Worm (Caenorhabditis elegans) whole organism, L3 larva: ENCODE measurements around the gene cht-4.

Source experiments
- R02D3.7 ChIP-seq: fragments of 150-350 bp; optimal IDR thresholded peaks from 2 replicates; lab custom pipeline; 2014; ENCODE audit warnings: missing biosample characterization, missing genetic modification characterization
- ZK546.5 ChIP-seq: sonication (generic microtip); optimal IDR thresholded peaks from 2 replicates; lab custom pipeline; 2017; ENCODE audit warnings: missing biosample characterization, missing genetic modification characterization
- aly-2 ChIP-seq: fragments of 150-350 bp; optimal IDR thresholded peaks from 2 replicates; lab custom pipeline; 2014; ENCODE audit warnings: missing biosample characterization, missing genetic modification characterization
- ceh-16 ChIP-seq: sonication (generic microtip); optimal IDR thresholded peaks from 2 replicates; lab custom pipeline; 2017; ENCODE audit warnings: missing biosample characterization, missing genetic modification characterization
- ceh-28 ChIP-seq: fragments of 150-350 bp; optimal IDR thresholded peaks from 2 replicates; lab custom pipeline; 2014; ENCODE audit warnings: missing biosample characterization, missing genetic modification reagents, missing genetic modification characterization
- ceh-82 ChIP-seq: fragments of 150-350 bp; optimal IDR thresholded peaks from 2 replicates; lab custom pipeline; 2014; ENCODE audit warnings: missing biosample characterization, missing genetic modification characterization
- ceh-9 ChIP-seq: sonication (generic microtip); optimal IDR thresholded peaks from 2 replicates; lab custom pipeline; 2018; ENCODE audit warnings: missing biosample characterization, missing genetic modification characterization
- daf-12 ChIP-seq: fragments of 150-350 bp; optimal IDR thresholded peaks from 2 replicates; lab custom pipeline; 2014; ENCODE audit warnings: missing biosample characterization, missing genetic modification reagents, missing genetic modification characterization
- egl-27 ChIP-seq: sonication (generic microtip); optimal IDR thresholded peaks from 4 replicates; lab custom pipeline; 2017; ENCODE audit warnings: missing biosample characterization, missing genetic modification reagents, missing genetic modification characterization
- egl-5 ChIP-seq: fragments of 150-350 bp; optimal IDR thresholded peaks from 2 replicates; lab custom pipeline; 2017; ENCODE audit warnings: missing biosample characterization, missing genetic modification reagents, missing genetic modification characterization, inconsistent platforms
- elt-1 ChIP-seq: fragments of 150-350 bp; optimal IDR thresholded peaks from 2 replicates; lab custom pipeline; 2014; ENCODE audit warnings: missing biosample characterization, missing genetic modification characterization
- elt-2 ChIP-seq: sonication (generic microtip); optimal IDR thresholded peaks from 2 replicates; lab custom pipeline; 2016; ENCODE audit warnings: missing genetic modification reagents, mild to moderate bottlenecking, missing genetic modification characterization, missing compliant biosample characterization
- elt-3 ChIP-seq, 3 experiments: fragments of 150-350 bp in 1 of 3; sonication (generic microtip) in 2 of 3; optimal IDR thresholded peaks; 2 replicates in 2 of 3; 4 replicates in 1 of 3; lab custom pipeline; 2014 to 2017; ENCODE audit warnings: missing biosample characterization in 3 of 3, missing genetic modification characterization in 3 of 3
- eor-1 ChIP-seq, 2 experiments: fragments of 150-350 bp; optimal IDR thresholded peaks; 2 replicates each; lab custom pipeline; 2014 to 2018; ENCODE audit warnings: missing biosample characterization in 2 of 2, missing genetic modification characterization in 2 of 2
- fkh-10 ChIP-seq: sonication (generic microtip); optimal IDR thresholded peaks from 2 replicates; lab custom pipeline; 2017; ENCODE audit warnings: missing biosample characterization, missing genetic modification reagents, missing genetic modification characterization
- fkh-2 ChIP-seq: fragments of 150-350 bp; optimal IDR thresholded peaks from 2 replicates; lab custom pipeline; 2014; ENCODE audit warnings: missing biosample characterization, missing genetic modification reagents, missing genetic modification characterization
- fos-1 ChIP-seq: fragments of 150-350 bp; optimal IDR thresholded peaks from 2 replicates; lab custom pipeline; 2014; ENCODE audit warnings: missing biosample characterization, missing genetic modification characterization
- hmg-11 ChIP-seq: sonication (generic microtip); optimal IDR thresholded peaks from 2 replicates; lab custom pipeline; 2016; ENCODE audit warnings: missing genetic modification characterization, missing compliant biosample characterization
- jun-1 ChIP-seq: fragments of 150-350 bp; optimal IDR thresholded peaks from 2 replicates; lab custom pipeline; 2014; ENCODE audit warnings: missing biosample characterization, missing genetic modification reagents, missing genetic modification characterization
- lin-39 ChIP-seq: fragments of 150-350 bp; optimal IDR thresholded peaks from 2 replicates; lab custom pipeline; 2018; ENCODE audit warnings: missing biosample characterization, missing genetic modification reagents, missing genetic modification characterization
- lsy-12 ChIP-seq: sonication (generic microtip); optimal IDR thresholded peaks from 2 replicates; lab custom pipeline; 2016; ENCODE audit warnings: mild to moderate bottlenecking, missing genetic modification characterization, missing compliant biosample characterization
- mml-1 ChIP-seq: fragments of 150-350 bp; sonication (generic microtip); optimal IDR thresholded peaks from 3 replicates; lab custom pipeline; 2014; ENCODE audit warnings: missing biosample characterization, missing genetic modification characterization
- nfya-1 ChIP-seq: sonication (generic microtip); optimal IDR thresholded peaks from 2 replicates; lab custom pipeline; 2017; ENCODE audit warnings: missing genetic modification characterization, mild to moderate bottlenecking, missing compliant biosample characterization, antibody characterized with exemption, moderate library complexity; ENCODE audit not compliant: insufficient read depth
- nhr-11 ChIP-seq: fragments of 150-350 bp; optimal IDR thresholded peaks from 2 replicates; lab custom pipeline; 2014; ENCODE audit warnings: missing biosample characterization, missing genetic modification characterization
- nhr-23 ChIP-seq: fragments of 150-350 bp; optimal IDR thresholded peaks from 2 replicates; lab custom pipeline; 2014; ENCODE audit warnings: missing biosample characterization, missing genetic modification reagents, missing genetic modification characterization
- nhr-237 ChIP-seq: fragments of 150-350 bp; optimal IDR thresholded peaks from 2 replicates; lab custom pipeline; 2014; ENCODE audit warnings: missing biosample characterization, missing genetic modification characterization
- nhr-25 ChIP-seq: sonication (generic microtip); optimal IDR thresholded peaks from 2 replicates; lab custom pipeline; 2017; ENCODE audit warnings: missing biosample characterization, missing genetic modification characterization
- nhr-28 ChIP-seq: fragments of 150-350 bp; optimal IDR thresholded peaks from 2 replicates; lab custom pipeline; 2014; ENCODE audit warnings: missing biosample characterization, missing genetic modification characterization
- nhr-43 ChIP-seq: sonication (generic microtip); optimal IDR thresholded peaks from 2 replicates; lab custom pipeline; 2016; ENCODE audit warnings: mild to moderate bottlenecking, missing genetic modification characterization, missing compliant biosample characterization; ENCODE audit not compliant: poor library complexity, severe bottlenecking
- pha-4 ChIP-seq: fragments of 150-350 bp; optimal IDR thresholded peaks from 2 replicates; lab custom pipeline; 2014; ENCODE audit warnings: missing biosample characterization, missing genetic modification reagents, missing genetic modification characterization
- tbx-2 ChIP-seq: sonication (generic microtip); optimal IDR thresholded peaks from 2 replicates; lab custom pipeline; 2016; ENCODE audit warnings: mild to moderate bottlenecking, missing genetic modification characterization, missing compliant biosample characterization
- unc-39 ChIP-seq: sonication (generic microtip); optimal IDR thresholded peaks from 4 replicates; lab custom pipeline; 2017; ENCODE audit warnings: missing biosample characterization, missing genetic modification characterization
- unc-62 ChIP-seq: fragments of 150-350 bp; sonication (generic microtip); optimal IDR thresholded peaks from 4 replicates; lab custom pipeline; 2014; ENCODE audit warnings: missing biosample characterization, missing genetic modification reagents, missing genetic modification characterization
- zag-1 ChIP-seq: fragments of 150-350 bp; optimal IDR thresholded peaks from 2 replicates; lab custom pipeline; 2014; ENCODE audit warnings: missing biosample characterization, missing genetic modification characterization
- ztf-11 ChIP-seq: fragments of 150-350 bp; optimal IDR thresholded peaks from 2 replicates; lab custom pipeline; 2014; ENCODE audit warnings: missing biosample characterization, missing genetic modification characterization
- ztf-4 ChIP-seq: fragments of 150-350 bp; optimal IDR thresholded peaks from 2 replicates; lab custom pipeline; 2014; ENCODE audit warnings: missing biosample characterization, missing genetic modification characterization

Gene cht-4

ce11 chrIII:1659763-1660162 lies 2.5 kb upstream of the cht-4 start, which contains the start of gene Y22D7AL.15:
Gene Y22D7AL.15, minus strand, starts transcription at chrIII:1659863.
- no peak for TF ChIP-seq fkh-2 (tag; lab: Kevin White, UChicago)
- no peak for TF ChIP-seq nhr-11

ce11 chrIII:1652925-1653324 lies 4.4 kb downstream of the cht-4 start:
- TF ChIP-seq jun-1 (tag; lab: Kevin White, UChicago) (no peak), lin-39 (tag; lab: Kevin White, UChicago) (no peak), ZK546.5 (no peak), elt-1 (tag; lab: Kevin White, UChicago) (no peak), nhr-28 (tag; lab: Kevin White, UChicago) (no peak), nhr-25 (tag; lab: Kevin White, UChicago) (no peak), nhr-237 (tag; lab: Kevin White, UChicago) (no peak)

- TF ChIP-seq nfya-1 (tag; lab: Kevin White, UChicago) (no peak), zag-1 (no peak), R02D3.7 (tag; lab: Kevin White, UChicago) (no peak), ceh-82 (tag; lab: Kevin White, UChicago) (no peak), ceh-9 (tag; lab: Kevin White, UChicago) (no peak), hmg-11 (tag; lab: Kevin White, UChicago) (no peak), elt-2 (tag; lab: Kevin White, UChicago) (no peak), mml-1 (tag; lab: Kevin White, UChicago) (no peak), fos-1 (tag; lab: Kevin White, UChicago) (no peak)
These were observed 5.1 kb downstream of the cht-4 start, which contains the start of gene Y22D7AL.1 for ce11 chrIII:1652181-1652580. Gene Y22D7AL.1, plus strand, starts transcription at chrIII:1652481.

ce11 chrIII:1641163-1641562 lies 16.1 kb downstream of the cht-4 start, which contains the start of gene Y22D7AL.3:
Gene Y22D7AL.3, plus strand, starts transcription at chrIII:1641463.
- TF ChIP-seq egl-27 (tag; lab: Kevin White, UChicago): no peak
- TF ChIP-seq unc-62 (GFP tag; lab: Kevin White, UChicago): no peak
- no peak for TF ChIP-seq egl-5 (tag; lab: Kevin White, UChicago)
- TF ChIP-seq lsy-12 (tag; lab: Kevin White, UChicago): no peak
- TF ChIP-seq jun-1 (tag; lab: Kevin White, UChicago): no peak
- no peak for TF ChIP-seq aly-2
- TF ChIP-seq daf-12 (tag; lab: Kevin White, UChicago): no peak
- TF ChIP-seq nhr-43: no peak
- no peak for TF ChIP-seq ceh-16 (tag; lab: Kevin White, UChicago)

- no peak for TF ChIP-seq unc-62 (GFP tag; lab: Kevin White, UChicago)
- no peak for TF ChIP-seq nhr-28 (tag; lab: Kevin White, UChicago)
- TF ChIP-seq ceh-28 (tag; lab: Kevin White, UChicago): no peak
- no peak for TF ChIP-seq nhr-237 (tag; lab: Kevin White, UChicago)
- no peak for TF ChIP-seq tbx-2 (tag; lab: Kevin White, UChicago)
- no peak for TF ChIP-seq elt-2 (tag; lab: Kevin White, UChicago)
- no peak for TF ChIP-seq ztf-11 (tag; lab: Kevin White, UChicago)
- no peak for TF ChIP-seq nhr-25 (tag; lab: Kevin White, UChicago)
- no peak for TF ChIP-seq pha-4 (tag; lab: Kevin White, UChicago)
- TF ChIP-seq ztf-4 (tag; lab: Kevin White, UChicago): no peak
- no peak for TF ChIP-seq fkh-10 (GFP tag; lab: Kevin White, UChicago)
- no peak for TF ChIP-seq elt-3 (tag; optimal IDR thresholded peaks at IDR 0.05; lab: Kevin White, UChicago)
- TF ChIP-seq hmg-11 (tag; lab: Kevin White, UChicago): no peak
- TF ChIP-seq lin-39 (tag; lab: Kevin White, UChicago): no peak
- no peak for TF ChIP-seq unc-39 (tag; lab: Kevin White, UChicago)
- no peak for TF ChIP-seq nhr-43
- TF ChIP-seq eor-1 (tag; optimal IDR thresholded peaks at IDR 0.05; lab: Kevin White, UChicago): no peak
- no peak for TF ChIP-seq nhr-23 (tag; lab: Kevin White, UChicago)
- TF ChIP-seq egl-27 (tag; lab: Kevin White, UChicago): no peak
These were observed 18.9 kb downstream of the cht-4 start for ce11 chrIII:1638345-1638744.
